Fruit fly (Drosophila melanogaster) whole organism, embryonic: ENCODE results near the gene LysRS.

Source experiments
- Adf1 ChIP-seq: fragments of 200-800 bp; sonication (Bioruptor generic); IDR thresholded peaks from 2 replicates; pipeline ENCODE4 v1.3.6; 2022; ENCODE audit warnings: missing biosample characterization, missing genetic modification characterization
- Aef1 ChIP-seq: fragments of 200-800 bp; sonication (Bioruptor generic); IDR thresholded peaks from 3 replicates; pipeline ENCODE4 v1.3.6; 2022; ENCODE audit warnings: missing biosample characterization, missing genetic modification characterization
- Atf3 ChIP-seq: fragments of 200-800 bp; sonication (Bioruptor generic); optimal IDR thresholded peaks from 3 replicates; lab custom pipeline; 2016; ENCODE audit warnings: missing biosample characterization, missing genetic modification characterization
- BEAF-32 ChIP-seq: fragments of 200-800 bp; sonication (Bioruptor generic); optimal IDR thresholded peaks from 3 replicates; lab custom pipeline; 2017; ENCODE audit warnings: missing biosample characterization, missing genetic modification characterization, mild to moderate bottlenecking, moderate library complexity, missing genetic modification reagents
- CG11560 ChIP-seq: fragments of 200-800 bp; sonication (Bioruptor generic); IDR thresholded peaks from 3 replicates; pipeline ENCODE4 v1.3.6; 2022; ENCODE audit warnings: missing biosample characterization, missing genetic modification characterization
- CG12391 ChIP-seq: fragments of 200-800 bp; sonication (Bioruptor generic); optimal IDR thresholded peaks from 3 replicates; lab custom pipeline; 2018; ENCODE audit warnings: missing biosample characterization, mild to moderate bottlenecking, missing genetic modification characterization, moderate library complexity
- CG12659 ChIP-seq: fragments of 200-800 bp; sonication (Bioruptor generic); optimal IDR thresholded peaks from 3 replicates; lab custom pipeline; 2017; ENCODE audit warnings: mild to moderate bottlenecking, missing biosample characterization, missing genetic modification reagents, missing genetic modification characterization
- CG13624 ChIP-seq: fragments of 200-800 bp; sonication (Bioruptor generic); optimal IDR thresholded peaks from 2 replicates; lab custom pipeline; 2016; ENCODE audit warnings: missing biosample characterization, missing genetic modification characterization
- CG1647 ChIP-seq: fragments of 200-800 bp; sonication (Bioruptor generic); optimal IDR thresholded peaks from 3 replicates; lab custom pipeline; 2016; ENCODE audit warnings: missing biosample characterization, missing genetic modification characterization
- CG16779 ChIP-seq: fragments of 200-800 bp; sonication (Bioruptor generic); IDR thresholded peaks from 2 replicates; pipeline ENCODE4 v1.3.6; 2022; ENCODE audit warnings: missing biosample characterization, missing genetic modification characterization
- CG16813 ChIP-seq: fragments of 200-800 bp; sonication (Bioruptor generic); IDR thresholded peaks from 3 replicates; pipeline ENCODE4 v1.3.6; 2022; ENCODE audit warnings: missing biosample characterization, missing genetic modification characterization; ENCODE audit not compliant: partially characterized antibody
- CG18262 ChIP-seq: fragments of 200-800 bp; optimal IDR thresholded peaks from 3 replicates; lab custom pipeline; 2019; ENCODE audit warnings: missing biosample characterization, mild to moderate bottlenecking, missing genetic modification characterization, moderate library complexity
- CG2129 ChIP-seq: fragments of 200-800 bp; sonication (Bioruptor generic); IDR thresholded peaks from 2 replicates; pipeline ENCODE4 v1.3.6; 2022; ENCODE audit warnings: missing biosample characterization, missing genetic modification characterization; ENCODE audit not compliant: partially characterized antibody
- CG2202 ChIP-seq: fragments of 200-800 bp; sonication (Bioruptor generic); optimal IDR thresholded peaks from 2 replicates; lab custom pipeline; 2018; ENCODE audit warnings: missing biosample characterization, mild to moderate bottlenecking, missing genetic modification characterization
- CG31224 ChIP-seq: fragments of 200-800 bp; sonication (Bioruptor generic); IDR thresholded peaks from 2 replicates; pipeline ENCODE4 v1.3.6; 2022; ENCODE audit warnings: missing biosample characterization, missing genetic modification characterization
- CG3163 ChIP-seq: fragments of 200-800 bp; sonication (Bioruptor generic); optimal IDR thresholded peaks from 3 replicates; lab custom pipeline; 2016; ENCODE audit warnings: missing biosample characterization, missing genetic modification characterization
- CG33213 ChIP-seq: fragments of 200-800 bp; sonication (Bioruptor generic); optimal IDR thresholded peaks from 3 replicates; lab custom pipeline; 2016; ENCODE audit warnings: missing biosample characterization, missing genetic modification characterization
- CG4328 ChIP-seq: fragments of 200-800 bp; sonication (Bioruptor generic); optimal IDR thresholded peaks from 3 replicates; lab custom pipeline; 2017; ENCODE audit warnings: missing biosample characterization, missing genetic modification reagents, missing genetic modification characterization
- CG4424 ChIP-seq: fragments of 200-800 bp; sonication (Bioruptor generic); optimal IDR thresholded peaks from 3 replicates; lab custom pipeline; 2016; ENCODE audit warnings: missing biosample characterization, missing genetic modification characterization
- CG6683 ChIP-seq: fragments of 200-800 bp; sonication (Bioruptor generic); optimal IDR thresholded peaks from 2 replicates; lab custom pipeline; 2017; ENCODE audit warnings: missing biosample characterization, mild to moderate bottlenecking, missing genetic modification characterization, missing genetic modification reagents
- CG6813 ChIP-seq: fragments of 200-800 bp; sonication (Bioruptor generic); optimal IDR thresholded peaks from 2 replicates; lab custom pipeline; 2017; ENCODE audit warnings: missing biosample characterization, missing genetic modification characterization, mild to moderate bottlenecking, moderate library complexity, missing genetic modification reagents
- CG8089 ChIP-seq: fragments of 200-800 bp; sonication (Bioruptor generic); optimal IDR thresholded peaks from 3 replicates; lab custom pipeline; 2016; ENCODE audit warnings: missing biosample characterization, missing genetic modification characterization
- CG8765 ChIP-seq: fragments of 200-800 bp; sonication (Bioruptor generic); IDR thresholded peaks from 2 replicates; pipeline ENCODE4 v1.3.6; 2022; ENCODE audit warnings: missing biosample characterization, missing genetic modification characterization
- CG9609 ChIP-seq: fragments of 200-800 bp; sonication (Bioruptor generic); optimal IDR thresholded peaks from 3 replicates; lab custom pipeline; 2016; ENCODE audit warnings: missing biosample characterization, missing genetic modification characterization
- Chrac-16 ChIP-seq: fragments of 200-800 bp; sonication (Bioruptor generic); optimal IDR thresholded peaks from 3 replicates; lab custom pipeline; 2016; ENCODE audit warnings: missing biosample characterization, missing genetic modification characterization
- CkIIα-i1 ChIP-seq: fragments of 200-800 bp; sonication (Bioruptor generic); IDR thresholded peaks from 2 replicates; pipeline ENCODE4 v1.3.6; 2022; ENCODE audit warnings: missing biosample characterization, missing genetic modification characterization
- Dfd ChIP-seq, 2 experiments: fragments of >200 bp; optimal IDR thresholded peaks; 2 replicates each; lab custom pipeline; 2017; ENCODE audit warnings: missing biosample characterization in 2 of 2, missing genetic modification characterization in 2 of 2
- Doc2 ChIP-seq: fragments of 200-800 bp; sonication (Bioruptor generic); IDR thresholded peaks from 2 replicates; pipeline ENCODE4 v1.3.6; 2022; ENCODE audit warnings: missing biosample characterization, missing genetic modification characterization
- Doc3 ChIP-seq: fragments of 200-800 bp; sonication (Bioruptor generic); IDR thresholded peaks from 3 replicates; pipeline ENCODE4 v1.3.6; 2022; ENCODE audit warnings: missing biosample characterization, missing genetic modification characterization; ENCODE audit not compliant: partially characterized antibody
- Ets97D ChIP-seq: fragments of 200-800 bp; sonication (Bioruptor generic); optimal IDR thresholded peaks from 3 replicates; lab custom pipeline; 2016; ENCODE audit warnings: missing biosample characterization, missing genetic modification characterization
- HLH3B ChIP-seq: fragments of 200-800 bp; sonication (Bioruptor generic); IDR thresholded peaks from 2 replicates; pipeline ENCODE4 v1.3.6; 2022; ENCODE audit warnings: missing biosample characterization, missing genetic modification characterization
- HmgZ ChIP-seq: fragments of 200-800 bp; sonication (Bioruptor generic); optimal IDR thresholded peaks from 2 replicates; lab custom pipeline; 2018; ENCODE audit warnings: missing biosample characterization, mild to moderate bottlenecking, missing genetic modification characterization
- Hr3 ChIP-seq: fragments of 200-800 bp; sonication (Bioruptor generic); optimal IDR thresholded peaks from 3 replicates; lab custom pipeline; 2016; ENCODE audit warnings: missing biosample characterization, missing genetic modification characterization
- Poxn ChIP-seq: fragments of 200-800 bp; sonication (Bioruptor generic); IDR thresholded peaks from 2 replicates; pipeline ENCODE4 v1.3.6; 2022; ENCODE audit warnings: missing biosample characterization, missing genetic modification characterization
- Scr ChIP-seq: fragments of 200-800 bp; sonication (Bioruptor generic); IDR thresholded peaks from 2 replicates; pipeline ENCODE4 v1.3.6; 2022; ENCODE audit warnings: missing biosample characterization, missing genetic modification characterization; ENCODE audit not compliant: partially characterized antibody
- Spps ChIP-seq: fragments of 200-800 bp; sonication (Bioruptor generic); optimal IDR thresholded peaks from 2 replicates; lab custom pipeline; 2018; ENCODE audit warnings: missing biosample characterization, mild to moderate bottlenecking, missing genetic modification characterization
- chinmo ChIP-seq: fragments of 200-800 bp; sonication (Bioruptor generic); IDR thresholded peaks from 4 replicates; pipeline ENCODE4 v1.3.6; 2022; ENCODE audit warnings: missing biosample characterization, missing genetic modification characterization; ENCODE audit not compliant: partially characterized antibody
- crc ChIP-seq: fragments of 200-800 bp; sonication (Bioruptor generic); optimal IDR thresholded peaks from 2 replicates; lab custom pipeline; 2016; ENCODE audit warnings: missing biosample characterization, missing genetic modification characterization
- crol ChIP-seq: fragments of 200-800 bp; sonication (Bioruptor generic); IDR thresholded peaks from 2 replicates; pipeline ENCODE4 v1.3.6; 2022; ENCODE audit warnings: missing biosample characterization, missing genetic modification characterization
- cwo ChIP-seq: fragments of 200-800 bp; sonication (Bioruptor generic); optimal IDR thresholded peaks from 3 replicates; lab custom pipeline; 2017; ENCODE audit warnings: missing biosample characterization, missing genetic modification characterization, mild to moderate bottlenecking, moderate library complexity, missing genetic modification reagents
- emc ChIP-seq: fragments of 200-800 bp; sonication (Bioruptor generic); optimal IDR thresholded peaks from 2 replicates; lab custom pipeline; 2016; ENCODE audit warnings: missing biosample characterization, missing genetic modification characterization
- gt ChIP-seq: fragments of 200-800 bp; sonication (Bioruptor generic); IDR thresholded peaks from 2 replicates; pipeline ENCODE4 v1.3.6; 2022; ENCODE audit warnings: missing biosample characterization, missing genetic modification characterization
- h ChIP-seq: fragments of >200 bp; optimal IDR thresholded peaks from 2 replicates; lab custom pipeline; 2017
- ind ChIP-seq: fragments of 200-800 bp; sonication (Bioruptor generic); optimal IDR thresholded peaks from 3 replicates; lab custom pipeline; 2016; ENCODE audit warnings: missing biosample characterization, missing genetic modification characterization
- jigr1 ChIP-seq: fragments of 200-800 bp; sonication (Bioruptor generic); IDR thresholded peaks from 3 replicates; pipeline ENCODE4 v1.3.6; 2022; ENCODE audit warnings: missing biosample characterization, missing genetic modification characterization
- jing ChIP-seq: fragments of 200-800 bp; sonication (Bioruptor generic); optimal IDR thresholded peaks from 2 replicates; lab custom pipeline; 2018; ENCODE audit warnings: missing biosample characterization, mild to moderate bottlenecking, missing genetic modification characterization
- org-1 ChIP-seq: fragments of 200-800 bp; sonication (Bioruptor generic); optimal IDR thresholded peaks from 2 replicates; lab custom pipeline; 2017; ENCODE audit warnings: missing biosample characterization, missing genetic modification characterization
- pita ChIP-seq: fragments of 200-800 bp; sonication (Bioruptor generic); optimal IDR thresholded peaks from 2 replicates; lab custom pipeline; 2017; ENCODE audit warnings: missing biosample characterization, mild to moderate bottlenecking, missing genetic modification characterization
- row ChIP-seq: fragments of 200-800 bp; sonication (Bioruptor generic); IDR thresholded peaks from 3 replicates; pipeline ENCODE4 v1.3.6; 2022; ENCODE audit warnings: missing biosample characterization, missing genetic modification characterization
- sim ChIP-seq: fragments of 200-800 bp; sonication (Bioruptor generic); IDR thresholded peaks from 2 replicates; pipeline ENCODE4 v1.3.6; 2022; ENCODE audit warnings: missing biosample characterization, missing genetic modification characterization
- twi ChIP-seq: fragments of 200-800 bp; optimal IDR thresholded peaks from 2 replicates; lab custom pipeline; 2019; ENCODE audit warnings: missing biosample characterization, mild to moderate bottlenecking, missing genetic modification characterization, moderate library complexity

LysRS gene

DNA sequence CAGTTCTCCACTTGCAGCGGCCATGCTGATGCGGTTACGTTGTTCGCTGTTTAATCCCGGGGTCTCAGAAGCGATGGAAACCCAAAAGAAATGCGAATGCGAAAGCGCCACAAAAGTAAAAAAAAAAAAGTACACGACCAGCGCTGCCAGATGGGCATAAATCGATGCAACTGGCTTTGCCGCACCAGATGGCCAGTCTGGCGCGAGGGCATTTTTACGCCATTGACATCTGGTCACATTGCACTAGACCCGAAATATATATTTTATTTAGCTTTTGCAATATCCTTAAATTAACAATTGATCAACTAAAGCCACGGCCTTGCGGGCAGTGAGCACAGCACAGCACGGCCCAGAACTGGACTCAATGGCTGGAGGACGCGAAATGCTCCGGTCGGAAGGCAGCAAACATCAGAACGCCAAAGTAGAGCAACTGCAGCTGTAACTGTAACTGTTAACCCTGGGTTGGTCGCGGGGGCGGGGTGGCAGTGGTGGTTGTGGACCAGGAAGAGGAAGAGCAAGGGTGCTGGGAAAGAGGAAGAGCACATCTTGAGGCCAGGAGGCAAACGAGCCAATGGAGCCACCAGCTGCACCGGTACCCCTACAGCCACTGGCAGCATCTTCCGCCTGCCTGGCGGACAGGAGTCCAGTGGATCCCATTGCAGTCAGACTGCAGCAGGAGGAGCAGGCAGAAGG, at the start of gene LysRS, which contains the start of gene Hecw (continued):
- TF ChIP-seq emc (GFP tag; lab: Kevin White, UChicago): no peak
- no peak for TF ChIP-seq CG3163 (GFP tag; lab: Kevin White, UChicago)
- no peak for TF ChIP-seq org-1
- peak; percentile 41; the same call in 1 of the 2 replicates for TF ChIP-seq Scr
- no peak for TF ChIP-seq CG9609 (GFP tag; lab: Kevin White, UChicago)
- no peak for TF ChIP-seq CG2202 (tag; lab: Kevin White, UChicago)
- TF ChIP-seq Poxn (GFP tag; lab: Robert Waterston, UW): no peak
- no peak for TF ChIP-seq jigr1 (GFP tag; lab: Robert Waterston, UW)
- no peak for TF ChIP-seq Dfd (GFP tag; optimal IDR thresholded peaks at IDR 0.05; lab: Kevin White, UChicago)
- no peak for TF ChIP-seq Adf1 (GFP tag; lab: Robert Waterston, UW)
- TF ChIP-seq twi (tag; lab: Kevin White, UChicago): no peak
- no peak for TF ChIP-seq CG16813 (GFP tag; lab: Robert Waterston, UW)
- no peak for TF ChIP-seq CG8089 (GFP tag; lab: Kevin White, UChicago)
- TF ChIP-seq Doc3: 0 out of 3 replicates have a peak, but pooled peaks have one; percentile 16
- peak; percentile 65 for TF ChIP-seq Ets97D (GFP tag; lab: Kevin White, UChicago)
- TF ChIP-seq CG31224 (GFP tag; lab: Robert Waterston, UW): no peak
- TF ChIP-seq crol (GFP tag; lab: Robert Waterston, UW): peak; percentile 88
- TF ChIP-seq CG18262 (tag; lab: Kevin White, UChicago): no peak
- no peak for TF ChIP-seq CG6813 (GFP tag; lab: Kevin White, UChicago)
- 0 out of 3 replicates have a peak, but pooled peaks have one; percentile 12 for TF ChIP-seq row
- TF ChIP-seq CG13624 (GFP tag; lab: Kevin White, UChicago): peak; percentile 13
- peak; percentile 18 for TF ChIP-seq CG33213 (GFP tag; lab: Kevin White, UChicago)
- no peak for TF ChIP-seq pita (GFP tag; lab: Kevin White, UChicago)
- TF ChIP-seq crc (GFP tag; lab: Kevin White, UChicago): no peak
- TF ChIP-seq CG16779: no peak
- no peak for TF ChIP-seq CkIIα-i1 (GFP tag; lab: Robert Waterston, UW)
- TF ChIP-seq Atf3 (GFP tag; lab: Kevin White, UChicago): no peak
- no peak for TF ChIP-seq CG1647 (GFP tag; lab: Kevin White, UChicago)
- peak; percentile 59 for TF ChIP-seq CG12659 (GFP tag; lab: Kevin White, UChicago)
- TF ChIP-seq sim (GFP tag; lab: Robert Waterston, UW): no peak
- no peak for TF ChIP-seq CG4424 (GFP tag; lab: Kevin White, UChicago)
- TF ChIP-seq HmgZ (tag; lab: Kevin White, UChicago): peak; percentile 44
- TF ChIP-seq Hr3 (GFP tag; lab: Kevin White, UChicago): no peak
- 0 out of 4 replicates have a peak, but pooled peaks have one; percentile 67 for TF ChIP-seq chinmo (GFP tag; lab: Robert Waterston, UW)
- no peak for TF ChIP-seq h (lab: Kevin White, UChicago)
- no peak for TF ChIP-seq Doc2 (GFP tag; lab: Robert Waterston, UW)
- no peak for TF ChIP-seq ind (GFP tag; lab: Kevin White, UChicago)
- TF ChIP-seq gt (GFP tag; lab: Robert Waterston, UW): no peak
- no peak for TF ChIP-seq cwo (GFP tag; lab: Kevin White, UChicago)
- TF ChIP-seq CG4328 (GFP tag; lab: Kevin White, UChicago): no peak
- no peak for TF ChIP-seq Chrac-16 (GFP tag; lab: Kevin White, UChicago)
- no peak for TF ChIP-seq CG11560 (tag; lab: Robert Waterston, UW)
- TF ChIP-seq CG2129: no peak
- no peak for TF ChIP-seq CG6683 (GFP tag; lab: Kevin White, UChicago)
- TF ChIP-seq Spps (tag; lab: Kevin White, UChicago): no peak
- TF ChIP-seq BEAF-32 (GFP tag; lab: Kevin White, UChicago): peak; percentile 63
- TF ChIP-seq HLH3B (GFP tag; lab: Robert Waterston, UW): no peak
- TF ChIP-seq CG8765 (GFP tag; lab: Robert Waterston, UW): no peak
- TF ChIP-seq CG12391 (tag; lab: Kevin White, UChicago): no peak
- no peak for TF ChIP-seq jing
- no peak for TF ChIP-seq Aef1 (GFP tag; lab: Robert Waterston, UW)
